Worm (Caenorhabditis elegans) whole organism, L3 larva: Measurements from ENCODE around the gene cwf-19L2.

ENCODE experiments used
- ceh-82 ChIP-seq: fragments of 150-350 bp; optimal IDR thresholded peaks from 2 replicates; lab custom pipeline; 2014; ENCODE audit warnings: missing biosample characterization, missing genetic modification characterization
- egl-5 ChIP-seq: fragments of 150-350 bp; optimal IDR thresholded peaks from 2 replicates; lab custom pipeline; 2017; ENCODE audit warnings: missing biosample characterization, missing genetic modification reagents, missing genetic modification characterization, inconsistent platforms
- elt-1 ChIP-seq: fragments of 150-350 bp; optimal IDR thresholded peaks from 2 replicates; lab custom pipeline; 2014; ENCODE audit warnings: missing biosample characterization, missing genetic modification characterization
- elt-2 ChIP-seq: sonication (generic microtip); optimal IDR thresholded peaks from 2 replicates; lab custom pipeline; 2016; ENCODE audit warnings: missing genetic modification reagents, mild to moderate bottlenecking, missing genetic modification characterization, missing compliant biosample characterization
- elt-3 ChIP-seq, 3 experiments: fragments of 150-350 bp in 1 of 3; sonication (generic microtip) in 2 of 3; optimal IDR thresholded peaks; 2 replicates in 2 of 3; 4 replicates in 1 of 3; lab custom pipeline; 2014 to 2017; ENCODE audit warnings: missing biosample characterization in 3 of 3, missing genetic modification characterization in 3 of 3
- eor-1 ChIP-seq, 2 experiments: fragments of 150-350 bp; optimal IDR thresholded peaks; 2 replicates each; lab custom pipeline; 2014 to 2018; ENCODE audit warnings: missing biosample characterization in 2 of 2, missing genetic modification characterization in 2 of 2
- hmg-11 ChIP-seq: sonication (generic microtip); optimal IDR thresholded peaks from 2 replicates; lab custom pipeline; 2016; ENCODE audit warnings: missing genetic modification characterization, missing compliant biosample characterization
- lin-39 ChIP-seq: fragments of 150-350 bp; optimal IDR thresholded peaks from 2 replicates; lab custom pipeline; 2018; ENCODE audit warnings: missing biosample characterization, missing genetic modification reagents, missing genetic modification characterization
- lsy-12 ChIP-seq: sonication (generic microtip); optimal IDR thresholded peaks from 2 replicates; lab custom pipeline; 2016; ENCODE audit warnings: mild to moderate bottlenecking, missing genetic modification characterization, missing compliant biosample characterization
- mdl-1 ChIP-seq: fragments of 150-350 bp; optimal IDR thresholded peaks from 2 replicates; lab custom pipeline; 2014; ENCODE audit warnings: missing biosample characterization, missing genetic modification characterization
- nfya-1 ChIP-seq: sonication (generic microtip); optimal IDR thresholded peaks from 2 replicates; lab custom pipeline; 2017; ENCODE audit warnings: missing genetic modification characterization, mild to moderate bottlenecking, missing compliant biosample characterization, antibody characterized with exemption, moderate library complexity; ENCODE audit not compliant: insufficient read depth
- nhr-12 ChIP-seq: fragments of 150-350 bp; optimal IDR thresholded peaks from 2 replicates; lab custom pipeline; 2014; ENCODE audit warnings: missing biosample characterization, missing genetic modification characterization
- nhr-237 ChIP-seq: fragments of 150-350 bp; optimal IDR thresholded peaks from 2 replicates; lab custom pipeline; 2014; ENCODE audit warnings: missing biosample characterization, missing genetic modification characterization
- nhr-25 ChIP-seq: sonication (generic microtip); optimal IDR thresholded peaks from 2 replicates; lab custom pipeline; 2017; ENCODE audit warnings: missing biosample characterization, missing genetic modification characterization
- pha-4 ChIP-seq: fragments of 150-350 bp; optimal IDR thresholded peaks from 2 replicates; lab custom pipeline; 2014; ENCODE audit warnings: missing biosample characterization, missing genetic modification reagents, missing genetic modification characterization
- pqm-1 ChIP-seq: fragments of 150-350 bp; optimal IDR thresholded peaks from 2 replicates; lab custom pipeline; 2017; ENCODE audit warnings: missing biosample characterization, missing genetic modification characterization, inconsistent platforms
- snpc-4 ChIP-seq: fragments of 150-350 bp; optimal IDR thresholded peaks from 2 replicates; lab custom pipeline; 2014; ENCODE audit warnings: missing biosample characterization, missing genetic modification characterization

cwf-19L2 gene

DNA sequence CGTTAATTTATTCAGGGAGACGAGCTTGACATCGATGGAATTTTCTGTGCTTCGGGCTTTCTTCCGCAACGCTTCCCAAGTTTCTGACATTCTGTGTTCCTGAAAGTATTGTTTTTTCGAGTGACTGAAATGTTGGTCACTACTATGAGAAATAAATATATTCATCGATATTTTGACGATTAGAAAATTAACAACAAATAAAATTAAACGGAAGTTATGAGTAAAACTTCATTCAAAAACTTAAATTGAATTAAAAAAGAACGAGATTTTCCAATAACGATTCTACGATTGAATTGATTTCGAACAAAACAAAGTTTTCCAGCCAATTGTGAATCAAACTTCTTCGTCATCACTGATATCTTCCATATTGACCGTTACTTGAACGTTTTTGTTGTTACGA is 55.6 kb downstream of the cwf-19L2 start, which contains the start of gene gos-28:
gos-28 (minus strand) TSS at position 101 of the 400 bp plus-strand sequence.
- TF ChIP-seq eor-1 (tag; optimal IDR thresholded peaks at IDR 0.05; lab: Kevin White, UChicago), result no peak
- TF ChIP-seq lsy-12 (tag; lab: Kevin White, UChicago), result no peak
- TF ChIP-seq nhr-237 (tag; lab: Kevin White, UChicago), result no peak
- no peak for TF ChIP-seq elt-3 (tag; optimal IDR thresholded peaks at IDR 0.05; lab: Kevin White, UChicago)

DNA sequence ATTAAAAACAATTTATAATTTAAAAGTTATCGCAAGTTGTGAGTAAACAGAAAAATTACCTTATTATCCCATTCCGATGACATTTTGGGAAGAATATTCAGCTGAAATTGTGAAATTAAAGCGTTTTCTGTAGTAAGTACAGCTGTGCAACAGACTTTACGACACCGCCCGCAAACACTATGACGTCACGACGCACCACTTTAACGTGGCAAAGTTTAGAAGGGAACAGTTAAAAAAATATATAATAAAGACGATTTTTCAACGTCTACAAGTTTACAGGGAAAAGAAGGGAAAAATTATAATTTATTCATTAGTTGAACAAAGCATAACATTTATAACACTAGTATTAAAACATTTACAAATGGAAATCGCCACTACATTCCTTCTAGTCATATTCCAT is 60.4 kb downstream of the cwf-19L2 start, which contains the start of gene F08F8.9:
F08F8.9 (minus strand) TSS at position 101 of the 400 bp plus-strand sequence.
- TF ChIP-seq lin-39 (tag; lab: Kevin White, UChicago) (no peak), elt-2 (tag; lab: Kevin White, UChicago) (peak; percentile 1), pha-4 (tag; lab: Kevin White, UChicago) (peak; percentile 4)

DNA sequence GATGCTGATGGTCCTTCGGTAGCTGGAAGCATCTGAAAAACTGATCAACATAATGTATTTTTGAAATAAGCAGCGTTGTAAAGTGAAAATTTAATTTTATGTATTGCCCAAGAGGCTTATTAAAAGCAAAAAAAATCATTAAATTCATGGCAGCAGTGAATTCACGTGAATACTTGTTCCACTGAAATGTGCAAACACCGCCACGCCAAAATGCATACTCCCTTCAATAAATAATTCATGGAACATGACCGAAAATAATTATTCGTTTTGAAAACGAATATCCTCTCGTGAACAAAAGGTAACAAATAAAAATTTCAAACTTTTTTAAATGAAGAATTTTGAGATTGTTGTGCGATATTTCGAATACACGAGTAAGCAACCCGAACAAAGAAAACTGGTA is 63.9 kb downstream of the cwf-19L2 start, which contains the start of gene F08F8.10:
F08F8.10 (minus strand) TSS at position 38 of the 400 bp plus-strand sequence.
- TF ChIP-seq pha-4 (tag; lab: Kevin White, UChicago), result peak; percentile 63
- peak; percentile 27 for TF ChIP-seq hmg-11
- peak; percentile 35 for TF ChIP-seq egl-5 (tag; lab: Kevin White, UChicago)
- TF ChIP-seq nhr-25, result peak; percentile 18
- no peak for TF ChIP-seq ceh-82
- TF ChIP-seq snpc-4, result peak; percentile 47
- TF ChIP-seq nhr-12 (tag; lab: Kevin White, UChicago), result no peak
- TF ChIP-seq nfya-1 (tag; lab: Kevin White, UChicago), result peak; percentile 33
- TF ChIP-seq elt-1 (tag; lab: Kevin White, UChicago), result no peak
- TF ChIP-seq pqm-1 (tag; lab: Kevin White, UChicago), result no peak
- TF ChIP-seq mdl-1 (tag; lab: Kevin White, UChicago), result no peak
